Worm (Caenorhabditis elegans) whole organism, early embryonic: Measurements from ENCODE around the gene D1086.12.

Experiments used
- B0310.2 ChIP-seq: sonication (generic microtip); optimal IDR thresholded peaks from 2 replicates; lab custom pipeline; 2016; ENCODE audit warnings: mild to moderate bottlenecking, missing genetic modification characterization, missing compliant biosample characterization
- F13C5.2 ChIP-seq: sonication (generic microtip); optimal IDR thresholded peaks from 2 replicates; lab custom pipeline; 2017; ENCODE audit warnings: mild to moderate bottlenecking, missing genetic modification characterization, inconsistent platforms, missing compliant biosample characterization
- aly-1 ChIP-seq: sonication (generic microtip); optimal IDR thresholded peaks from 2 replicates; lab custom pipeline; 2016; ENCODE audit warnings: missing genetic modification characterization, missing compliant biosample characterization
- ama-1 ChIP-seq: fragments of 150-350 bp; optimal IDR thresholded peaks from 2 replicates; lab custom pipeline; 2014
- ceh-13 ChIP-seq: fragments of 200-800 bp; sonication (Bioruptor generic); optimal IDR thresholded peaks from 2 replicates; lab custom pipeline; 2018; ENCODE audit warnings: mild to moderate bottlenecking, missing genetic modification characterization, missing compliant biosample characterization
- ceh-36 ChIP-seq: sonication (generic microtip); optimal IDR thresholded peaks from 2 replicates; lab custom pipeline; 2016; ENCODE audit warnings: missing genetic modification characterization, inconsistent platforms, missing compliant biosample characterization
- ets-7 ChIP-seq: sonication (generic microtip); optimal IDR thresholded peaks from 2 replicates; lab custom pipeline; 2016; ENCODE audit warnings: missing genotype, missing genetic modification characterization, missing compliant biosample characterization
- flt-1 ChIP-seq: fragments of 200-800 bp; sonication (Bioruptor generic); IDR thresholded peaks from 2 replicates; pipeline ENCODE4 v1.3.6; 2022; ENCODE audit warnings: missing genetic modification characterization, missing compliant biosample characterization
- hmbx-1 ChIP-seq: sonication (generic microtip); optimal IDR thresholded peaks from 2 replicates; lab custom pipeline; 2016; ENCODE audit warnings: mild to moderate bottlenecking, missing genetic modification characterization, missing compliant biosample characterization
- hmg-4 ChIP-seq: fragments of 200-800 bp; sonication (Bioruptor generic); optimal IDR thresholded peaks from 2 replicates; lab custom pipeline; 2018; ENCODE audit warnings: mild to moderate bottlenecking, missing genetic modification characterization, missing compliant biosample characterization
- hnd-1 ChIP-seq: sonication (generic microtip); optimal IDR thresholded peaks from 2 replicates; lab custom pipeline; 2016; ENCODE audit warnings: missing genetic modification characterization, missing compliant biosample characterization
- pes-1 ChIP-seq: fragments of 200-800 bp; sonication (Bioruptor generic); IDR thresholded peaks from 2 replicates; pipeline ENCODE4 v1.3.6; 2022; ENCODE audit warnings: missing genetic modification reagents, missing genetic modification characterization, missing compliant biosample characterization
- scrt-1 ChIP-seq: fragments of 200-800 bp; sonication (Bioruptor generic); IDR thresholded peaks from 2 replicates; pipeline ENCODE4 v1.3.6; 2022; ENCODE audit warnings: missing genetic modification characterization, missing compliant biosample characterization
- sea-1 ChIP-seq: fragments of 200-800 bp; sonication (Bioruptor generic); conservative IDR thresholded peaks from 2 replicates; pipeline ENCODE4 v1.3.6; 2022; ENCODE audit warnings: missing genetic modification characterization, missing compliant biosample characterization
- tbx-11 ChIP-seq: fragments of 200-800 bp; sonication (Bioruptor generic); IDR thresholded peaks from 2 replicates; pipeline ENCODE4 v1.3.6; 2022; ENCODE audit warnings: missing genetic modification characterization, missing compliant biosample characterization
- tbx-37 ChIP-seq: fragments of 200-800 bp; sonication (Bioruptor generic); conservative IDR thresholded peaks from 2 replicates; pipeline ENCODE4 v1.3.6; 2022; ENCODE audit warnings: missing genetic modification reagents, missing genetic modification characterization, missing compliant biosample characterization
- tra-4 ChIP-seq: sonication (generic microtip); optimal IDR thresholded peaks from 2 replicates; lab custom pipeline; 2017; ENCODE audit warnings: missing genetic modification characterization, missing compliant biosample characterization

Gene D1086.12

DNA sequence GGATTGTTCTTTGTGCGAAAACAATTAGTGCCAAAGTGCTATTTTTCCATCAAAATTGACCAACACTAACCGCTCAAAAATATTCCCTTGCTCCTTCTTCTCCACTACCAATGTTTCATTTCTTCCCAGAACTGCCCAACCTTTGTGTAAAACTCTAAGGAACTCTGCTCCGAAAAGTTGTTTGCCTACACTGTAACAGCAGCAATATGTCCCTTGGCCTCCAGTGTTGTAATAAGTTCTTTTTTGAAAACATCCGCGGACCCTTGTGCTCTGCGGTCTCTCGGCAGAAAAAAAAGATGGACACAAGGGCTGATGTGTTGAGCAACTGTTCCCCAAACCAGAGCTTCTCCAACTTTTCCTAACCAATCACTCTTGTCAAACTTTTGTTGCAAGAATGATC is at the start of gene D1086.12:
D1086.12 (plus strand) TSS at position 301 of the 400 bp plus-strand sequence.
- TF ChIP-seq ets-7 (no peak), pes-1 (GFP tag; lab: Robert Waterston, UW) (no peak), ceh-36 (tag; lab: Kevin White, UChicago) (no peak), flt-1 (GFP tag; lab: Robert Waterston, UW) (no peak), scrt-1 (no peak), ceh-13 (no peak), hmg-4 (GFP tag; lab: Kevin White, UChicago) (no peak), tbx-11 (GFP tag; lab: Robert Waterston, UW) (no peak), B0310.2 (tag; lab: Kevin White, UChicago) (no peak), hnd-1 (no peak), tbx-37 (no peak), ama-1 (no peak), tra-4 (tag; lab: Kevin White, UChicago) (no peak), sea-1 (GFP tag; lab: Robert Waterston, UW) (no peak), F13C5.2 (tag; lab: Kevin White, UChicago) (no peak), hmbx-1 (no peak), aly-1 (tag; lab: Kevin White, UChicago) (no peak)

ce11 chrV:14055097-14055496 is 45.9 kb upstream of the D1086.12 start:
- TF ChIP-seq scrt-1 (0 out of 2 replicates have a peak, but pooled peaks have one; percentile 53), ets-7 (peak; percentile 35), pes-1 (GFP tag; lab: Robert Waterston, UW) (peak; percentile 76; the same call in 1 of the 2 replicates), tbx-37 (peak; percentile 87), flt-1 (GFP tag; lab: Robert Waterston, UW) (peak; percentile 53; the same call in 1 of the 2 replicates), tbx-11 (GFP tag; lab: Robert Waterston, UW) (0 out of 2 replicates have a peak, but pooled peaks have one; percentile 28)

- no peak for TF ChIP-seq pes-1 (GFP tag; lab: Robert Waterston, UW)
- TF ChIP-seq tbx-11 (GFP tag; lab: Robert Waterston, UW): no peak
- no peak for TF ChIP-seq B0310.2 (tag; lab: Kevin White, UChicago)
- no peak for TF ChIP-seq sea-1 (GFP tag; lab: Robert Waterston, UW)
- no peak for TF ChIP-seq hmg-4 (GFP tag; lab: Kevin White, UChicago)
- no peak for TF ChIP-seq hmbx-1
- no peak for TF ChIP-seq hnd-1
- TF ChIP-seq ama-1: no peak
- no peak for TF ChIP-seq ets-7
- TF ChIP-seq aly-1 (tag; lab: Kevin White, UChicago): no peak
- no peak for TF ChIP-seq scrt-1
- TF ChIP-seq F13C5.2 (tag; lab: Kevin White, UChicago): no peak
- no peak for TF ChIP-seq ceh-13
- no peak for TF ChIP-seq tra-4 (tag; lab: Kevin White, UChicago)
- TF ChIP-seq flt-1 (GFP tag; lab: Robert Waterston, UW): no peak
These were observed 43.4 kb upstream of the D1086.12 start, which contains the start of gene F58D12.3 for ce11 chrV:14057540-14057939. TSS of gene F58D12.3 (plus strand) at chrV:14057840.

ce11 chrV:14063980-14064379 is 37.0 kb upstream of the D1086.12 start:
- TF ChIP-seq hmg-4 (GFP tag; lab: Kevin White, UChicago) (no peak), hmbx-1 (no peak), scrt-1 (no peak), tbx-37 (no peak), flt-1 (GFP tag; lab: Robert Waterston, UW) (no peak), sea-1 (GFP tag; lab: Robert Waterston, UW) (no peak), ceh-36 (tag; lab: Kevin White, UChicago) (no peak), B0310.2 (tag; lab: Kevin White, UChicago) (no peak), F13C5.2 (tag; lab: Kevin White, UChicago) (no peak), ets-7 (no peak), aly-1 (tag; lab: Kevin White, UChicago) (no peak), ama-1 (no peak), ceh-13 (no peak), tbx-11 (GFP tag; lab: Robert Waterston, UW) (no peak), pes-1 (GFP tag; lab: Robert Waterston, UW) (no peak), tra-4 (tag; lab: Kevin White, UChicago) (no peak), hnd-1 (no peak)

DNA sequence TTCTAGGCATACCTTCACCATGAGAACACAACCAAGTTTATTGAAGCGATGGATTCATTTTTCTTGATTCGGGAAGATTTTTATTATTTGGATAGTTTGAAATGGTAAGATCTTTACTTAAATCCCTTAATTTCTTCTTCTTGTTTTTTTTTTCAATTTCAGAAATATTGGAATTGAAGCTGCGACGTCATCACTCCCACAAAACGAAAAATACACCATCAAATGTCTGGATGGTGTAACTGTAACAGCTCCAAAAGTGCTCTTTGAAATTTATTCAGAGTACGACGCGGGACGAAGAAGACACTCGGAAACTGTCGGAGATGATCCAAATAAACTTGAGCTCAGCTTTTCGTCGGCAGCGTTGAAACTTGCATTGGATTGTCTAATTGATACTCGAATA is 36.6 kb upstream of the D1086.12 start, which contains the start of gene D1086.21:
D1086.21 (plus strand) TSS at position 301 of the 400 bp plus-strand sequence.
- TF ChIP-seq sea-1 (GFP tag; lab: Robert Waterston, UW) (no peak), ets-7 (no peak), tbx-37 (no peak), flt-1 (GFP tag; lab: Robert Waterston, UW) (no peak), ama-1 (no peak), ceh-36 (tag; lab: Kevin White, UChicago) (no peak), hmg-4 (GFP tag; lab: Kevin White, UChicago) (no peak), ceh-13 (no peak)

- no peak for TF ChIP-seq ets-7
- TF ChIP-seq hmg-4 (GFP tag; lab: Kevin White, UChicago): no peak
- no peak for TF ChIP-seq pes-1 (GFP tag; lab: Robert Waterston, UW)
- TF ChIP-seq scrt-1: no peak
- no peak for TF ChIP-seq ceh-36 (tag; lab: Kevin White, UChicago)
- no peak for TF ChIP-seq B0310.2 (tag; lab: Kevin White, UChicago)
- no peak for TF ChIP-seq F13C5.2 (tag; lab: Kevin White, UChicago)
- TF ChIP-seq ama-1: no peak
- no peak for TF ChIP-seq aly-1 (tag; lab: Kevin White, UChicago)
- TF ChIP-seq hmbx-1: no peak
- no peak for TF ChIP-seq sea-1 (GFP tag; lab: Robert Waterston, UW)
- no peak for TF ChIP-seq ceh-13
- no peak for TF ChIP-seq tra-4 (tag; lab: Kevin White, UChicago)
- TF ChIP-seq hnd-1: no peak
These were observed 33.1 kb upstream of the D1086.12 start, which contains the start of gene D1086.17 for ce11 chrV:14067816-14068296. TSS of gene D1086.17 (plus strand) at chrV:14067866.

DNA sequence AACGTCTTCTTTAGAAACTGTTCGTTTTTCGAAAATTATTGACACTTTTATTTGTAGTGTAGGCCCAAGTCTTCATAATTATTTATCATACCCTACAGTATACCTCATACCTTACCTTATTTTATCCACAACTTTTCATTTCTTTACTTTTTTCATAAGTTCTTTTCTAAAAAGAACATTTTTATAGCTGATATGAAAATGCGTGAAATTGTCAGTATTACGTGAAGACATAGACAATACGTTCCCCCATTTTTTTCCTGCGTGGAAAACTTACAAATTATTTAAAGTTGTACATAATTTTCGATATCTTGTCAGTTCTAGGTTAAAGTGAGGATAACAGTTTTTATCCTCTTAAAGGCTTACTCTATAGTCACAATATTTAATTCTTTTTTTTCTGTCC is 31.1 kb upstream of the D1086.12 start:
- TF ChIP-seq tbx-37 (no peak), hmg-4 (GFP tag; lab: Kevin White, UChicago) (no peak), pes-1 (GFP tag; lab: Robert Waterston, UW) (no peak), ama-1 (no peak), scrt-1 (no peak), ceh-36 (tag; lab: Kevin White, UChicago) (no peak), tbx-11 (GFP tag; lab: Robert Waterston, UW) (no peak), F13C5.2 (tag; lab: Kevin White, UChicago) (no peak), ceh-13 (no peak), hnd-1 (no peak), hmbx-1 (no peak), aly-1 (tag; lab: Kevin White, UChicago) (no peak)
